Fruit fly (Drosophila melanogaster) whole organism, prepupa: ENCODE results near the gene m.

Experiments used
- Blimp-1 ChIP-seq: fragments of 200-800 bp; sonication (Bioruptor generic); optimal IDR thresholded peaks from 3 replicates; lab custom pipeline; 2017; ENCODE audit warnings: missing biosample characterization, missing genetic modification characterization, mild to moderate bottlenecking, moderate library complexity, missing genetic modification reagents
- CG11294 ChIP-seq: fragments of 200-800 bp; sonication (Bioruptor generic); IDR thresholded peaks from 2 replicates; pipeline ENCODE4 v1.3.6; 2022; ENCODE audit warnings: missing biosample characterization, missing genetic modification characterization
- CG11902 ChIP-seq: fragments of 200-800 bp; sonication (Bioruptor generic); optimal IDR thresholded peaks from 3 replicates; lab custom pipeline; 2016; ENCODE audit warnings: missing biosample characterization, missing genetic modification characterization
- CG15336 ChIP-seq: fragments of 200-800 bp; sonication (Bioruptor generic); IDR thresholded peaks from 2 replicates; pipeline ENCODE4 v1.3.6; 2022; ENCODE audit warnings: missing biosample characterization, missing genetic modification characterization
- CG31627 ChIP-seq: fragments of 200-800 bp; sonication (Bioruptor generic); optimal IDR thresholded peaks from 3 replicates; lab custom pipeline; 2016; ENCODE audit warnings: missing biosample characterization, missing genetic modification characterization
- CG32006 ChIP-seq: fragments of 200-800 bp; sonication (Bioruptor generic); optimal IDR thresholded peaks from 3 replicates; lab custom pipeline; 2017; ENCODE audit warnings: missing biosample characterization, mild to moderate bottlenecking, missing genetic modification characterization
- CG34406 ChIP-seq: fragments of 200-800 bp; sonication (Bioruptor generic); optimal IDR thresholded peaks from 3 replicates; lab custom pipeline; 2016; ENCODE audit warnings: missing biosample characterization, missing genetic modification characterization
- CG3919 ChIP-seq: fragments of 200-800 bp; sonication (Bioruptor generic); optimal IDR thresholded peaks from 3 replicates; lab custom pipeline; 2016; ENCODE audit warnings: missing biosample characterization, missing genetic modification characterization
- CG4318 ChIP-seq: fragments of 200-800 bp; sonication (Bioruptor generic); optimal IDR thresholded peaks from 3 replicates; lab custom pipeline; 2017; ENCODE audit warnings: missing biosample characterization, mild to moderate bottlenecking, missing genetic modification characterization
- CG6163 ChIP-seq: fragments of 200-800 bp; sonication (Bioruptor generic); IDR thresholded peaks from 3 replicates; pipeline ENCODE4 v1.3.6; 2022; ENCODE audit warnings: missing biosample characterization, missing genetic modification characterization
- CG6276 ChIP-seq: fragments of 200-800 bp; sonication (Bioruptor generic); optimal IDR thresholded peaks from 2 replicates; lab custom pipeline; 2017; ENCODE audit warnings: missing biosample characterization, mild to moderate bottlenecking, missing genetic modification characterization
- CG6792 ChIP-seq: fragments of 200-800 bp; sonication (Bioruptor generic); optimal IDR thresholded peaks from 3 replicates; lab custom pipeline; 2016; ENCODE audit warnings: missing biosample characterization, missing genetic modification characterization
- CG6808 ChIP-seq: fragments of 200-800 bp; sonication (Bioruptor generic); optimal IDR thresholded peaks from 3 replicates; lab custom pipeline; 2017; ENCODE audit warnings: missing biosample characterization, missing genetic modification characterization, mild to moderate bottlenecking, moderate library complexity, missing genetic modification reagents
- CG9139 ChIP-seq: fragments of 200-800 bp; sonication (Bioruptor generic); optimal IDR thresholded peaks from 3 replicates; lab custom pipeline; 2017; ENCODE audit warnings: missing biosample characterization, mild to moderate bottlenecking, missing genetic modification characterization
- Eip75B ChIP-seq: fragments of 200-800 bp; sonication (Bioruptor generic); optimal IDR thresholded peaks from 3 replicates; lab custom pipeline; 2016; ENCODE audit warnings: missing biosample characterization, missing genetic modification characterization
- Eip78C ChIP-seq: fragments of 200-800 bp; sonication (Bioruptor generic); peaks from one replicate; lab custom pipeline; 2016; ENCODE audit warnings: missing biosample characterization, missing genetic modification characterization
- Eip93F ChIP-seq: fragments of 200-800 bp; sonication (Bioruptor generic); optimal IDR thresholded peaks from 2 replicates; lab custom pipeline; 2016; ENCODE audit warnings: missing biosample characterization, mild to moderate bottlenecking, missing genetic modification characterization
- Ets21C ChIP-seq: fragments of 200-800 bp; sonication (Bioruptor generic); optimal IDR thresholded peaks from 3 replicates; lab custom pipeline; 2016; ENCODE audit warnings: missing biosample characterization, missing genetic modification characterization
- Ets96B ChIP-seq: fragments of 200-800 bp; optimal IDR thresholded peaks from 2 replicates; lab custom pipeline; 2019; ENCODE audit warnings: missing biosample characterization, mild to moderate bottlenecking, missing genetic modification characterization, moderate library complexity
- Hr4 ChIP-seq: fragments of 200-800 bp; sonication (Bioruptor generic); optimal IDR thresholded peaks from 3 replicates; lab custom pipeline; 2016; ENCODE audit warnings: missing biosample characterization, missing genetic modification characterization
- OdsH ChIP-seq: fragments of 200-800 bp; sonication (Bioruptor generic); optimal IDR thresholded peaks from 3 replicates; lab custom pipeline; 2016; ENCODE audit warnings: missing biosample characterization, missing genetic modification characterization
- Smox ChIP-seq: fragments of 200-800 bp; sonication (Bioruptor generic); optimal IDR thresholded peaks from 3 replicates; lab custom pipeline; 2016; ENCODE audit warnings: missing biosample characterization, missing genetic modification characterization
- achi ChIP-seq: fragments of 200-800 bp; sonication (Bioruptor generic); optimal IDR thresholded peaks from 3 replicates; lab custom pipeline; 2016; ENCODE audit warnings: missing biosample characterization, missing genetic modification characterization
- cyc ChIP-seq: fragments of 200-800 bp; sonication (Bioruptor generic); optimal IDR thresholded peaks from 3 replicates; lab custom pipeline; 2016; ENCODE audit warnings: missing biosample characterization, missing genetic modification characterization
- dac ChIP-seq: fragments of 200-800 bp; sonication (Bioruptor generic); optimal IDR thresholded peaks from 2 replicates; lab custom pipeline; 2017; ENCODE audit warnings: missing biosample characterization, mild to moderate bottlenecking, missing genetic modification characterization
- eg ChIP-seq: fragments of 200-800 bp; sonication (Bioruptor generic); IDR thresholded peaks from 3 replicates; pipeline ENCODE4 v1.3.6; 2022; ENCODE audit warnings: missing biosample characterization, missing genetic modification characterization
- esn ChIP-seq: fragments of 200-800 bp; sonication (Bioruptor generic); optimal IDR thresholded peaks from 2 replicates; lab custom pipeline; 2016; ENCODE audit warnings: missing biosample characterization, mild to moderate bottlenecking, missing genetic modification characterization, moderate library complexity
- lz ChIP-seq: fragments of 200-800 bp; sonication (Bioruptor generic); optimal IDR thresholded peaks from 3 replicates; lab custom pipeline; 2016; ENCODE audit warnings: missing biosample characterization, missing genetic modification characterization
- pdm3 ChIP-seq: fragments of 200-800 bp; sonication (Bioruptor generic); optimal IDR thresholded peaks from 3 replicates; lab custom pipeline; 2016; ENCODE audit warnings: missing biosample characterization, missing genetic modification characterization
- ss ChIP-seq, 2 experiments: fragments of 200-800 bp; sonication (Bioruptor generic); optimal IDR thresholded peaks; 2 replicates in 1 of 2; 3 replicates in 1 of 2; lab custom pipeline; 2017 to 2018; ENCODE audit warnings: mild to moderate bottlenecking in 2 of 2, missing biosample characterization in 2 of 2, missing genetic modification characterization in 2 of 2, moderate library complexity in 1 of 2
- topi ChIP-seq: fragments of 200-800 bp; sonication (Bioruptor generic); optimal IDR thresholded peaks from 3 replicates; lab custom pipeline; 2016; ENCODE audit warnings: missing biosample characterization, missing genetic modification characterization
- vri ChIP-seq: fragments of 200-800 bp; sonication (Bioruptor generic); optimal IDR thresholded peaks from 3 replicates; lab custom pipeline; 2016; ENCODE audit warnings: missing biosample characterization, mild to moderate bottlenecking, missing genetic modification characterization

m gene

dm6 chrX:11720138-11720537 is 33.9 kb upstream of the m start, which contains the start of gene Tango10 (continued):
- TF ChIP-seq CG11902 (GFP tag; lab: Kevin White, UChicago) (peak; percentile 47), topi (GFP tag; lab: Kevin White, UChicago) (peak; percentile 60), Smox (GFP tag; lab: Kevin White, UChicago) (no peak), CG3919 (peak; percentile 55), eg (GFP tag; lab: Robert Waterston, UW) (peak; percentile 47), lz (GFP tag; lab: Kevin White, UChicago) (peak; percentile 37), CG31627 (GFP tag; lab: Kevin White, UChicago) (peak; percentile 70), Ets96B (tag; lab: Kevin White, UChicago) (peak; percentile 32), cyc (peak; percentile 52)

dm6 chrX:11723946-11724345 is 30.1 kb upstream of the m start, which contains the start of gene CG15221:
CG15221 (plus strand) TSS chrX:11724246.
- no peak for TF ChIP-seq CG34406 (GFP tag; lab: Kevin White, UChicago)

- TF ChIP-seq CG6808 (no peak), CG4318 (GFP tag; lab: Kevin White, UChicago) (no peak), Blimp-1 (GFP tag; lab: Kevin White, UChicago) (no peak), CG9139 (GFP tag; lab: Kevin White, UChicago) (no peak), pdm3 (no peak), Ets21C (GFP tag; lab: Kevin White, UChicago) (no peak), CG6163 (no peak)
Observed at dm6 chrX:11728999-11729398, 25.1 kb upstream of the m start, which contains the start of gene inaF-D. inaF-D (minus strand) TSS chrX:11729099.

dm6 chrX:11729993-11730392 is 24.1 kb upstream of the m start:
- TF ChIP-seq Eip93F (GFP tag; lab: Kevin White, UChicago): no peak
- peak; percentile 20 for TF ChIP-seq esn (GFP tag; lab: Kevin White, UChicago)
- peak; percentile 45 for TF ChIP-seq Hr4 (GFP tag; lab: Kevin White, UChicago)
- TF ChIP-seq CG11294 (GFP tag; lab: Robert Waterston, UW): peak; percentile 30; the same call in 1 of the 2 replicates
- TF ChIP-seq CG15336: 0 out of 2 replicates have a peak, but pooled peaks have one; percentile 22
- no peak for TF ChIP-seq achi
- no peak for TF ChIP-seq CG6808
- TF ChIP-seq Eip75B (GFP tag; lab: Kevin White, UChicago): peak; percentile 2
- peak; percentile 29 for TF ChIP-seq dac (GFP tag; lab: Kevin White, UChicago)
- TF ChIP-seq CG4318 (GFP tag; lab: Kevin White, UChicago): peak; percentile 29
- peak; percentile 69 for TF ChIP-seq Eip78C
- TF ChIP-seq CG32006 (GFP tag; lab: Kevin White, UChicago): peak; percentile 66
- TF ChIP-seq CG6276 (GFP tag; lab: Kevin White, UChicago): peak; percentile 38

- TF ChIP-seq CG11902 (GFP tag; lab: Kevin White, UChicago) (no peak), ss (GFP tag; optimal IDR thresholded peaks at IDR 0.05; lab: Kevin White, UChicago) (no peak), Eip75B (GFP tag; lab: Kevin White, UChicago) (no peak), vri (GFP tag; lab: Kevin White, UChicago) (no peak), topi (GFP tag; lab: Kevin White, UChicago) (no peak), CG11294 (GFP tag; lab: Robert Waterston, UW) (no peak), Smox (GFP tag; lab: Kevin White, UChicago) (no peak), OdsH (GFP tag; lab: Kevin White, UChicago) (no peak), CG6792 (GFP tag; lab: Kevin White, UChicago) (no peak), Eip78C (no peak)
Observed at dm6 chrX:11731665-11732064, 22.4 kb upstream of the m start, which contains the start of gene inaF-C. inaF-C (minus strand) TSS chrX:11731765.
